Worm (Caenorhabditis elegans): ENCODE measurements around the gene B0024.13.

The B0024.13 gene

ce11 chrV:10314371-10314770 lies 6.1 kb upstream of the B0024.13 start, which contains the start of gene trx-2:
Gene trx-2 (plus strand): TSS chrV:10314671.
- TF ChIP-seq efl-1 (optimal IDR thresholded peaks at IDR 0.05) (no peak), efl-1 (GFP tag; optimal IDR thresholded peaks at IDR 0.05 in 1 of 2) (no peak), sup-37 (GFP tag; optimal IDR thresholded peaks at IDR 0.05) (no peak), alr-1 (tag; optimal IDR thresholded peaks at IDR 0.05; ENCODE audit: borderline replicate concordance) (no peak), jun-1 (tag; optimal IDR thresholded peaks at IDR 0.05) (no peak), nhr-237 (tag; optimal IDR thresholded peaks at IDR 0.05) (no peak), ztf-4 (tag; optimal IDR thresholded peaks at IDR 0.05) (no peak), tlp-1 (tag; optimal IDR thresholded peaks at IDR 0.05) (no peak), elt-3 (tag; optimal IDR thresholded peaks at IDR 0.05) (no peak), F16B12.6 (tag; optimal IDR thresholded peaks at IDR 0.05) (no peak), ces-1 (GFP tag; optimal IDR thresholded peaks at IDR 0.05) (no peak), ztf-11 (tag; optimal IDR thresholded peaks at IDR 0.05) (no peak), snpc-4 (tag; optimal IDR thresholded peaks at IDR 0.05) (no peak), nhr-76 (tag; optimal IDR thresholded peaks at IDR 0.05) (no peak), lin-35 (GFP tag; optimal IDR thresholded peaks at IDR 0.05) (no peak), unc-98 (GFP tag; IDR thresholded peaks at IDR 0.05) (no peak), nhr-71 (tag; optimal IDR thresholded peaks at IDR 0.05) (no peak), lin-14 (GFP tag; optimal IDR thresholded peaks at IDR 0.05) (no peak), mdl-1 (tag; optimal IDR thresholded peaks at IDR 0.05) (no peak), swsn-7 (tag; optimal IDR thresholded peaks at IDR 0.05) (no peak)

ce11 chrV:10317294-10317693 lies 3.2 kb upstream of the B0024.13 start, which contains the start of gene asps-1:
Gene asps-1 (minus strand): TSS chrV:10317394.
- TF ChIP-seq vab-15 (tag; optimal IDR thresholded peaks at IDR 0.05), result no peak
- no peak for TF ChIP-seq grh-1 (GFP tag; IDR thresholded peaks at IDR 0.05)
- no peak for TF ChIP-seq egl-27 (tag; optimal IDR thresholded peaks at IDR 0.05)
- no peak for TF ChIP-seq ama-1 (optimal IDR thresholded peaks at IDR 0.05)
- no peak for TF ChIP-seq hlh-17 (GFP tag; optimal IDR thresholded peaks at IDR 0.05; ENCODE audit: borderline replicate concordance)
- TF ChIP-seq nhr-90 (tag; optimal IDR thresholded peaks at IDR 0.05; ENCODE audit: poor library complexity), result no peak
- no peak for TF ChIP-seq aly-2 (tag; optimal IDR thresholded peaks at IDR 0.05)
- no peak for TF ChIP-seq fkh-10 (GFP tag; optimal IDR thresholded peaks at IDR 0.05)
- no peak for TF ChIP-seq dsc-1 (tag; optimal IDR thresholded peaks at IDR 0.05)
- no peak for TF ChIP-seq efl-1 (optimal IDR thresholded peaks at IDR 0.05)
- no peak for TF ChIP-seq efl-1 (GFP tag; optimal IDR thresholded peaks at IDR 0.05 in 1 of 2)
- no peak for TF ChIP-seq ztf-4 (tag; optimal IDR thresholded peaks at IDR 0.05)
- TF ChIP-seq lir-3 (tag; optimal IDR thresholded peaks at IDR 0.05; ENCODE audit: poor library complexity), result no peak

- TF ChIP-seq lin-39 (tag; optimal IDR thresholded peaks at IDR 0.05) (no peak), efl-1 (optimal IDR thresholded peaks at IDR 0.05) (no peak), efl-1 (GFP tag; optimal IDR thresholded peaks at IDR 0.05 in 1 of 2) (peak in 1 of 2 experiments; percentile 70)
Observed at ce11 chrV:10319434-10319833, 1.1 kb upstream of the B0024.13 start, which contains the start of gene B0024.11. Gene B0024.11 (minus strand): TSS chrV:10319534.

- no peak for TF ChIP-seq Y116A8C.19 (tag; optimal IDR thresholded peaks at IDR 0.05; ENCODE audit: borderline replicate concordance)
- no peak for TF ChIP-seq mdl-1 (tag; optimal IDR thresholded peaks at IDR 0.05)
- no peak for TF ChIP-seq hlh-4 (tag; optimal IDR thresholded peaks at IDR 0.05)
- TF ChIP-seq nhr-90 (tag; optimal IDR thresholded peaks at IDR 0.05; ENCODE audit: poor library complexity), result no peak
- TF ChIP-seq jun-1 (tag; optimal IDR thresholded peaks at IDR 0.05), result no peak
- no peak for TF ChIP-seq C04F5.9 (tag; optimal IDR thresholded peaks at IDR 0.05)
- no peak for TF ChIP-seq lin-39 (tag; optimal IDR thresholded peaks at IDR 0.05)
- TF ChIP-seq isw-1 (GFP tag; IDR thresholded peaks at IDR 0.05), result no peak
- no peak for TF ChIP-seq ceh-82 (tag; optimal IDR thresholded peaks at IDR 0.05)
- no peak for TF ChIP-seq aly-2 (tag; optimal IDR thresholded peaks at IDR 0.05)
Observed at ce11 chrV:10323537-10323936, 3.0 kb downstream of the B0024.13 start.
